Fruit fly (Drosophila melanogaster) S2 (cell line): Measurements from ENCODE around the gene sds22.

Source experiments
- CG8478 ChIP-seq: fragments of >200 bp; optimal IDR thresholded peaks from 2 replicates; lab custom pipeline; 2018
- CTCF ChIP-seq, 2 experiments: fragments of >200 bp; optimal IDR thresholded peaks; 2 replicates each; lab custom pipeline; 2018

DNA sequence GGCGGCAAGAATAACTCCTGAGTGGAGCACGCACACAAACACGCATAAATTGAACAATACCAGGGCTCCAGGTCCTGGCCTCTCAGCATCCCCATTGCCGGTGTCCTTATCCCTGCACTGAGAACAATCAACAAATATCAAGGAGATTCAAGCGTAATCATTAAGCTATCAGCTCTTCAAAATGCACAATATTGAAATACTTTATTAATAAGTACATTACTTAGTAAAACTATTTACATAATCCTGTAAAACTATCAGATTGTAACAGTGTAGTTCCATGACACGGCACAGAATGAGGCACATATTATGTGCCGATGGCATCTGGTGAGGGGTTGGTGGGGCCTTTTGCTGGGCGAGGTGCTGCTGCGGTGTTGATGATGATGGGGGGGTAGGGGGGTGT lies 20.3 kb upstream of the sds22 start:
- TF ChIP-seq CTCF (optimal IDR thresholded peaks at IDR 0.05; lab: Kevin White, UChicago) (no peak), CG8478 (lab: Kevin White, UChicago) (no peak)
